Worm (Caenorhabditis elegans) whole organism, early embryonic: Measurements from ENCODE around the gene F10E7.6.
"Not testable (repeated sequence)": the region's sequence is repeated elsewhere in the genome, so short reads cannot be mapped to it uniquely, and the experiment has no call there.

Experiments used
- B0310.2 ChIP-seq: sonication (generic microtip); optimal IDR thresholded peaks from 2 replicates; lab custom pipeline; 2016; ENCODE audit warnings: mild to moderate bottlenecking, missing genetic modification characterization, missing compliant biosample characterization
- F13C5.2 ChIP-seq: sonication (generic microtip); optimal IDR thresholded peaks from 2 replicates; lab custom pipeline; 2017; ENCODE audit warnings: mild to moderate bottlenecking, missing genetic modification characterization, inconsistent platforms, missing compliant biosample characterization
- aly-1 ChIP-seq: sonication (generic microtip); optimal IDR thresholded peaks from 2 replicates; lab custom pipeline; 2016; ENCODE audit warnings: missing genetic modification characterization, missing compliant biosample characterization
- ama-1 ChIP-seq: fragments of 150-350 bp; optimal IDR thresholded peaks from 2 replicates; lab custom pipeline; 2014
- ceh-13 ChIP-seq: fragments of 200-800 bp; sonication (Bioruptor generic); optimal IDR thresholded peaks from 2 replicates; lab custom pipeline; 2018; ENCODE audit warnings: mild to moderate bottlenecking, missing genetic modification characterization, missing compliant biosample characterization
- ceh-36 ChIP-seq: sonication (generic microtip); optimal IDR thresholded peaks from 2 replicates; lab custom pipeline; 2016; ENCODE audit warnings: missing genetic modification characterization, inconsistent platforms, missing compliant biosample characterization
- ets-7 ChIP-seq: sonication (generic microtip); optimal IDR thresholded peaks from 2 replicates; lab custom pipeline; 2016; ENCODE audit warnings: missing genotype, missing genetic modification characterization, missing compliant biosample characterization
- flt-1 ChIP-seq: fragments of 200-800 bp; sonication (Bioruptor generic); IDR thresholded peaks from 2 replicates; pipeline ENCODE4 v1.3.6; 2022; ENCODE audit warnings: missing genetic modification characterization, missing compliant biosample characterization
- hmbx-1 ChIP-seq: sonication (generic microtip); optimal IDR thresholded peaks from 2 replicates; lab custom pipeline; 2016; ENCODE audit warnings: mild to moderate bottlenecking, missing genetic modification characterization, missing compliant biosample characterization
- hmg-4 ChIP-seq: fragments of 200-800 bp; sonication (Bioruptor generic); optimal IDR thresholded peaks from 2 replicates; lab custom pipeline; 2018; ENCODE audit warnings: mild to moderate bottlenecking, missing genetic modification characterization, missing compliant biosample characterization
- hnd-1 ChIP-seq: sonication (generic microtip); optimal IDR thresholded peaks from 2 replicates; lab custom pipeline; 2016; ENCODE audit warnings: missing genetic modification characterization, missing compliant biosample characterization
- pes-1 ChIP-seq: fragments of 200-800 bp; sonication (Bioruptor generic); IDR thresholded peaks from 2 replicates; pipeline ENCODE4 v1.3.6; 2022; ENCODE audit warnings: missing genetic modification reagents, missing genetic modification characterization, missing compliant biosample characterization
- sea-1 ChIP-seq: fragments of 200-800 bp; sonication (Bioruptor generic); conservative IDR thresholded peaks from 2 replicates; pipeline ENCODE4 v1.3.6; 2022; ENCODE audit warnings: missing genetic modification characterization, missing compliant biosample characterization
- tbx-11 ChIP-seq: fragments of 200-800 bp; sonication (Bioruptor generic); IDR thresholded peaks from 2 replicates; pipeline ENCODE4 v1.3.6; 2022; ENCODE audit warnings: missing genetic modification characterization, missing compliant biosample characterization
- tbx-37 ChIP-seq: fragments of 200-800 bp; sonication (Bioruptor generic); conservative IDR thresholded peaks from 2 replicates; pipeline ENCODE4 v1.3.6; 2022; ENCODE audit warnings: missing genetic modification reagents, missing genetic modification characterization, missing compliant biosample characterization
- tra-4 ChIP-seq: sonication (generic microtip); optimal IDR thresholded peaks from 2 replicates; lab custom pipeline; 2017; ENCODE audit warnings: missing genetic modification characterization, missing compliant biosample characterization

The F10E7.6 gene

ce11 chrII:7112780-7113179, at the start of gene F10E7.6:
TSS of gene F10E7.6 (plus strand) at chrII:7113080.
- no peak for TF ChIP-seq F13C5.2 (tag; lab: Kevin White, UChicago)

- TF ChIP-seq B0310.2 (tag; lab: Kevin White, UChicago) (no peak), ama-1 (lab: Kevin White, UChicago) (no peak), hnd-1 (no peak), tbx-11 (no peak), sea-1 (GFP tag; lab: Robert Waterston, UW) (no peak), pes-1 (no peak), hmbx-1 (no peak), ceh-36 (tag; lab: Kevin White, UChicago) (no peak), flt-1 (GFP tag; lab: Robert Waterston, UW) (no peak), tra-4 (no peak), hmg-4 (GFP tag; lab: Kevin White, UChicago) (no peak), ets-7 (tag; lab: Kevin White, UChicago) (no peak), F13C5.2 (tag; lab: Kevin White, UChicago) (no peak), tbx-37 (GFP tag; lab: Robert Waterston, UW) (no peak), ceh-13 (GFP tag; lab: Kevin White, UChicago) (no peak), aly-1 (tag; lab: Kevin White, UChicago) (no peak)
These were observed 47.5 kb upstream of the F10E7.6 start, which contains the start of gene nos-2 for ce11 chrII:7065391-7065790. TSS of gene nos-2 (plus strand) at chrII:7065618.

- TF ChIP-seq hnd-1, result no peak
- TF ChIP-seq tbx-11, result no peak
- TF ChIP-seq ama-1 (lab: Kevin White, UChicago), result no peak
- no peak for TF ChIP-seq B0310.2 (tag; lab: Kevin White, UChicago)
These were observed 43.0 kb upstream of the F10E7.6 start, which contains the start of gene him-14 for ce11 chrII:7069866-7070265. TSS of gene him-14 (minus strand) at chrII:7069966.

ce11 chrII:7070434-7070833, 42.4 kb upstream of the F10E7.6 start:
- TF ChIP-seq aly-1 (tag; lab: Kevin White, UChicago), result no peak

- no peak for TF ChIP-seq tbx-11
These were observed 40.6 kb upstream of the F10E7.6 start, which contains the start of gene kars-1 for ce11 chrII:7072315-7072589. TSS of gene kars-1 (minus strand) at chrII:7072415.

- no peak for TF ChIP-seq ceh-36 (tag; lab: Kevin White, UChicago)
- TF ChIP-seq flt-1 (GFP tag; lab: Robert Waterston, UW), result no peak
- TF ChIP-seq tra-4, result no peak
- 0 out of 2 replicates have a peak, but pooled peaks have one; percentile 19 for TF ChIP-seq tbx-37 (GFP tag; lab: Robert Waterston, UW)
- TF ChIP-seq ets-7 (tag; lab: Kevin White, UChicago), result peak; percentile 18
- peak; percentile 5 for TF ChIP-seq ceh-13 (GFP tag; lab: Kevin White, UChicago)
- TF ChIP-seq hnd-1, result peak; percentile 5
These were observed 40.0 kb upstream of the F10E7.6 start for ce11 chrII:7072590-7073536.

- TF ChIP-seq tbx-37 (GFP tag; lab: Robert Waterston, UW) (no peak), hmg-4 (GFP tag; lab: Kevin White, UChicago) (no peak), tbx-11 (no peak), tra-4 (no peak), flt-1 (GFP tag; lab: Robert Waterston, UW) (no peak), hnd-1 (no peak), ama-1 (lab: Kevin White, UChicago) (no peak), ceh-13 (GFP tag; lab: Kevin White, UChicago) (no peak), hmbx-1 (no peak), aly-1 (tag; lab: Kevin White, UChicago) (no peak), ceh-36 (tag; lab: Kevin White, UChicago) (no peak), F13C5.2 (tag; lab: Kevin White, UChicago) (no peak)
These were observed 39.4 kb upstream of the F10E7.6 start, which contains the start of gene kat-1 for ce11 chrII:7073537-7073913. TSS of gene kat-1 (plus strand) at chrII:7073814.

ce11 chrII:7075564-7076228, 37.2 kb upstream of the F10E7.6 start, which contains the start of gene T02G5.7:
TSS of gene T02G5.7 (plus strand) at chrII:7075614.
- no peak for TF ChIP-seq hnd-1

- TF ChIP-seq flt-1 (GFP tag; lab: Robert Waterston, UW); aly-1 (tag; lab: Kevin White, UChicago); sea-1 (GFP tag; lab: Robert Waterston, UW): not testable (repeated sequence)
These were observed 28.9 kb upstream of the F10E7.6 start, which contains the start of the genes T02G5.14 and T02G5.15 for ce11 chrII:7084021-7084420. TSS of gene T02G5.14 (plus strand) at chrII:7084321. TSS of gene T02G5.15 (plus strand) at chrII:7084321.
